Fruit fly (Drosophila melanogaster): ENCODE data around the gene CG13461.

Gene CG13461

dm6 chr3L:15040329-15040886, 11.9 kb downstream of the CG13461 start:
- TF ChIP-seq noc (tag; optimal IDR thresholded peaks at IDR 0.05): no peak

dm6 chr3L:15039510-15039909, 12.8 kb downstream of the CG13461 start:
- no peak for TF ChIP-seq noc (tag; optimal IDR thresholded peaks at IDR 0.05)

dm6 chr3L:15035585-15035984, 16.7 kb downstream of the CG13461 start:
- TF ChIP-seq noc (tag; optimal IDR thresholded peaks at IDR 0.05): no peak

dm6 chr3L:15034714-15035076, 17.6 kb downstream of the CG13461 start:
- TF ChIP-seq noc (tag; optimal IDR thresholded peaks at IDR 0.05): no peak

dm6 chr3L:15034061-15034713, 18.1 kb downstream of the CG13461 start:
- TF ChIP-seq noc (tag; optimal IDR thresholded peaks at IDR 0.05): no peak

dm6 chr3L:15031773-15032172, 20.5 kb downstream of the CG13461 start:
- TF ChIP-seq noc (tag; optimal IDR thresholded peaks at IDR 0.05): no peak

- no peak for TF ChIP-seq noc (tag; optimal IDR thresholded peaks at IDR 0.05)
Measured at dm6 chr3L:15023192-15023591, 29.1 kb downstream of the CG13461 start, which contains the start of gene CG32148. TSS of gene CG32148 (plus strand) at chr3L:15023492.

- TF ChIP-seq noc (tag; optimal IDR thresholded peaks at IDR 0.05): no peak
Measured at dm6 chr3L:15021008-15021407, 31.3 kb downstream of the CG13461 start.

- no peak for TF ChIP-seq noc (tag; optimal IDR thresholded peaks at IDR 0.05)
Measured at dm6 chr3L:15013957-15014692, 38.2 kb downstream of the CG13461 start, which contains the start of gene Reck. TSS of gene Reck (minus strand) at chr3L:15014062.

dm6 chr3L:15013296-15013695, 39.0 kb downstream of the CG13461 start:
- TF ChIP-seq noc (tag; optimal IDR thresholded peaks at IDR 0.05): no peak

dm6 chr3L:15011638-15012335, 40.5 kb downstream of the CG13461 start:
- peak; percentile 74 for TF ChIP-seq noc (tag; optimal IDR thresholded peaks at IDR 0.05)

dm6 chr3L:15011142-15011541, 41.1 kb downstream of the CG13461 start:
- no peak for TF ChIP-seq noc (tag; optimal IDR thresholded peaks at IDR 0.05)

- TF ChIP-seq noc (tag; optimal IDR thresholded peaks at IDR 0.05): no peak
Measured at dm6 chr3L:15010601-15011000, 41.7 kb downstream of the CG13461 start.

- no peak for TF ChIP-seq noc (tag; optimal IDR thresholded peaks at IDR 0.05)
Measured at dm6 chr3L:15009681-15010080, 42.6 kb downstream of the CG13461 start.

- no peak for TF ChIP-seq noc (tag; optimal IDR thresholded peaks at IDR 0.05)
Measured at dm6 chr3L:15007271-15007948, 44.9 kb downstream of the CG13461 start.

- no peak for TF ChIP-seq noc (tag; optimal IDR thresholded peaks at IDR 0.05)
Measured at dm6 chr3L:15006825-15007224, 45.5 kb downstream of the CG13461 start.

All from whole organism, larva.